Worm (Caenorhabditis elegans) whole organism, L4 larva: ENCODE measurements around the gene sftb-6.

Source experiments
- ama-1 ChIP-seq: fragments of 150-350 bp; optimal IDR thresholded peaks from 2 replicates; lab custom pipeline; 2014; ENCODE audit warnings: inconsistent platforms, mixed read lengths
- dmd-8 ChIP-seq: fragments of 200-800 bp; sonication (Bioruptor generic); IDR thresholded peaks from 2 replicates; pipeline ENCODE4 v1.3.6; 2022; ENCODE audit warnings: missing genetic modification characterization, missing compliant biosample characterization
- dpl-1 ChIP-seq: fragments of 150-350 bp; optimal IDR thresholded peaks from 2 replicates; lab custom pipeline; 2014; ENCODE audit warnings: missing biosample characterization, missing genetic modification reagents, missing genetic modification characterization
- jun-1 ChIP-seq: fragments of 150-350 bp; optimal IDR thresholded peaks from 2 replicates; lab custom pipeline; 2014; ENCODE audit warnings: missing biosample characterization, missing genetic modification reagents, missing genetic modification characterization
- lsy-2 ChIP-seq, 2 experiments: fragments of 150-350 bp in 1 of 2; sonication (generic microtip) in 1 of 2; optimal IDR thresholded peaks; 2 replicates each; lab custom pipeline; 2014 to 2017; ENCODE audit warnings: missing biosample characterization in 2 of 2, missing genetic modification characterization in 2 of 2
- nhr-10 ChIP-seq: fragments of 150-350 bp; optimal IDR thresholded peaks from 2 replicates; lab custom pipeline; 2014; ENCODE audit warnings: missing biosample characterization, missing genetic modification characterization
- nhr-237 ChIP-seq: sonication (generic microtip); optimal IDR thresholded peaks from 2 replicates; lab custom pipeline; 2017; ENCODE audit warnings: missing biosample characterization, missing genetic modification characterization
- nhr-76 ChIP-seq: fragments of 150-350 bp; optimal IDR thresholded peaks from 2 replicates; lab custom pipeline; 2014; ENCODE audit warnings: missing biosample characterization, missing genetic modification characterization
- pha-4 ChIP-seq, 2 experiments: fragments of 150-350 bp in 1 of 2; fragments of 200-800 bp in 1 of 2; sonication (Bioruptor generic) in 1 of 2; IDR thresholded peaks in 1 of 2; optimal IDR thresholded peaks in 1 of 2; 2 replicates each; pipeline versions ENCODE4 v1.3.6 to Lab custom; 2014 to 2022; ENCODE audit warnings: missing genetic modification characterization in 2 of 2, missing genetic modification reagents in 2 of 2, missing biosample characterization in 1 of 2, missing compliant biosample characterization in 1 of 2
- skn-1 ChIP-seq: fragments of 150-350 bp; optimal IDR thresholded peaks from 2 replicates; lab custom pipeline; 2014; ENCODE audit warnings: missing biosample characterization, missing genetic modification characterization
- tag-97 ChIP-seq: fragments of 200-800 bp; sonication (Bioruptor generic); IDR thresholded peaks from 2 replicates; pipeline ENCODE4 v1.3.6; 2022; ENCODE audit warnings: missing genetic modification characterization, missing compliant biosample characterization

DNA sequence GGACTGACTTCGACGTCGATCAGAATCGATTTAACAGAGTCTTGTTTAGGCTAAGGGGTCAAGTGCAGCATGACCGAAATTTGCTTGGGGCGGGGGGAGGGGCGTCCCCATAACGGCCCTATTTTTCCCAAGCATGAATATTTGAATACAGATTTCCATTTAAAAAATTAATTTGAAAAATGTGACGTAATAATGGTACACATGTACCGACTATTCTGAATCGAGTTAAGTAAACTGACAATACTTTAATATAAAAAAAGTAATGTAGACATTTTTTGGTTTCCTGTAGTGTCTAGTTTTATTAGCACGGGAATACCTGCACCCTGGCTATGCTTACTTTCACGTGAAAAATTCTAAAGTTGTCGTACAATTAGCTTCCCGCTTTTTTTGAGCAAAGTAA lies 11.4 kb upstream of the sftb-6 start:
- TF ChIP-seq skn-1 (tag; lab: Kevin White, UChicago), result no peak
- TF ChIP-seq nhr-10 (tag; lab: Kevin White, UChicago), result no peak
- TF ChIP-seq dmd-8 (GFP tag; lab: Robert Waterston, UW), result no peak
- no peak for TF ChIP-seq nhr-237 (tag; lab: Kevin White, UChicago)
- no peak for TF ChIP-seq nhr-76 (tag; lab: Kevin White, UChicago)
- no peak for TF ChIP-seq ama-1 (lab: Kevin White, UChicago)
- no peak for TF ChIP-seq dpl-1 (GFP tag; lab: Kevin White, UChicago)
- TF ChIP-seq tag-97 (GFP tag; lab: Robert Waterston, UW), result no peak
- TF ChIP-seq pha-4 (GFP tag; IDR thresholded peaks at IDR 0.05; lab: Robert Waterston, UW), result no peak
- TF ChIP-seq pha-4 (tag; optimal IDR thresholded peaks at IDR 0.05; lab: Kevin White, UChicago), result no peak
- TF ChIP-seq lsy-2 (tag; optimal IDR thresholded peaks at IDR 0.05; lab: Kevin White, UChicago), result no peak
- TF ChIP-seq jun-1 (tag; lab: Kevin White, UChicago), result no peak
